Worm (Caenorhabditis elegans): ENCODE results near the gene sbsp-1.

DNA sequence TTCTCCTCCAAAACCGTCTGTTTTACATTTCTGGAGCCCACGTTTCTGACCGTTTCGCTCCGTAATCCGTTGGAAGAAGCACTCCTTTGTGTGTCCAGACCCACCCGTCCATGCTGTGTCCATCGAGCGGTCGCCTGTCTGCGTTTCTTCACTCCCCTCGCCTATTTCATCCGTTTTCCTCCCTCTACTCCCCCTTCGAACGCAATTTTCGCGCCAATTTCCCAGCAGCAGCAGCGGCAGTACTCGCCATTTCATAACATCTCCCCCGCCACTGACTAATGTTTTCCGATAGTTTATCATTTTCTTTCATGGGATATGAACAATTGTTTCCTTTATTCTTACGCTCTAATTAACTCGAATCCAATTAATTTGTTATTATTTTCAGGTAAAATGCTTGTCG is 24.8 kb upstream of the sbsp-1 start:
- peak; percentile 70 for TF ChIP-seq tbx-2 (tag; optimal IDR thresholded peaks at IDR 0.05)
- peak; percentile 14 for TF ChIP-seq ceh-6 (GFP tag; optimal IDR thresholded peaks at IDR 0.05)
- TF ChIP-seq fkh-10 (GFP tag; optimal IDR thresholded peaks at IDR 0.05), result no peak
- no peak for TF ChIP-seq lin-11 (tag; optimal IDR thresholded peaks at IDR 0.05)
- TF ChIP-seq K09A11.1 (tag; optimal IDR thresholded peaks at IDR 0.05; ENCODE audit: insufficient read depth), result no peak
